Worm (Caenorhabditis elegans) whole organism, early embryonic: ENCODE data around the gene unc-24.
A peak's percentile ranks its signal among the peaks of the same experiment; 100 is the strongest.

Experiments
- B0310.2 ChIP-seq: sonication (generic microtip); optimal IDR thresholded peaks from 2 replicates; lab custom pipeline; 2016; ENCODE audit warnings: mild to moderate bottlenecking, missing genetic modification characterization, missing compliant biosample characterization
- F13C5.2 ChIP-seq: sonication (generic microtip); optimal IDR thresholded peaks from 2 replicates; lab custom pipeline; 2017; ENCODE audit warnings: mild to moderate bottlenecking, missing genetic modification characterization, inconsistent platforms, missing compliant biosample characterization
- aly-1 ChIP-seq: sonication (generic microtip); optimal IDR thresholded peaks from 2 replicates; lab custom pipeline; 2016; ENCODE audit warnings: missing genetic modification characterization, missing compliant biosample characterization
- ama-1 ChIP-seq: fragments of 150-350 bp; optimal IDR thresholded peaks from 2 replicates; lab custom pipeline; 2014
- ceh-13 ChIP-seq: fragments of 200-800 bp; sonication (Bioruptor generic); optimal IDR thresholded peaks from 2 replicates; lab custom pipeline; 2018; ENCODE audit warnings: mild to moderate bottlenecking, missing genetic modification characterization, missing compliant biosample characterization
- ceh-36 ChIP-seq: sonication (generic microtip); optimal IDR thresholded peaks from 2 replicates; lab custom pipeline; 2016; ENCODE audit warnings: missing genetic modification characterization, inconsistent platforms, missing compliant biosample characterization
- ets-7 ChIP-seq: sonication (generic microtip); optimal IDR thresholded peaks from 2 replicates; lab custom pipeline; 2016; ENCODE audit warnings: missing genotype, missing genetic modification characterization, missing compliant biosample characterization
- flt-1 ChIP-seq: fragments of 200-800 bp; sonication (Bioruptor generic); IDR thresholded peaks from 2 replicates; pipeline ENCODE4 v1.3.6; 2022; ENCODE audit warnings: missing genetic modification characterization, missing compliant biosample characterization
- hmbx-1 ChIP-seq: sonication (generic microtip); optimal IDR thresholded peaks from 2 replicates; lab custom pipeline; 2016; ENCODE audit warnings: mild to moderate bottlenecking, missing genetic modification characterization, missing compliant biosample characterization
- hmg-4 ChIP-seq: fragments of 200-800 bp; sonication (Bioruptor generic); optimal IDR thresholded peaks from 2 replicates; lab custom pipeline; 2018; ENCODE audit warnings: mild to moderate bottlenecking, missing genetic modification characterization, missing compliant biosample characterization
- hnd-1 ChIP-seq: sonication (generic microtip); optimal IDR thresholded peaks from 2 replicates; lab custom pipeline; 2016; ENCODE audit warnings: missing genetic modification characterization, missing compliant biosample characterization
- pes-1 ChIP-seq: fragments of 200-800 bp; sonication (Bioruptor generic); IDR thresholded peaks from 2 replicates; pipeline ENCODE4 v1.3.6; 2022; ENCODE audit warnings: missing genetic modification reagents, missing genetic modification characterization, missing compliant biosample characterization
- scrt-1 ChIP-seq: fragments of 200-800 bp; sonication (Bioruptor generic); IDR thresholded peaks from 2 replicates; pipeline ENCODE4 v1.3.6; 2022; ENCODE audit warnings: missing genetic modification characterization, missing compliant biosample characterization
- sea-1 ChIP-seq: fragments of 200-800 bp; sonication (Bioruptor generic); conservative IDR thresholded peaks from 2 replicates; pipeline ENCODE4 v1.3.6; 2022; ENCODE audit warnings: missing genetic modification characterization, missing compliant biosample characterization
- tbx-11 ChIP-seq: fragments of 200-800 bp; sonication (Bioruptor generic); IDR thresholded peaks from 2 replicates; pipeline ENCODE4 v1.3.6; 2022; ENCODE audit warnings: missing genetic modification characterization, missing compliant biosample characterization
- tbx-37 ChIP-seq: fragments of 200-800 bp; sonication (Bioruptor generic); conservative IDR thresholded peaks from 2 replicates; pipeline ENCODE4 v1.3.6; 2022; ENCODE audit warnings: missing genetic modification reagents, missing genetic modification characterization, missing compliant biosample characterization
- tra-4 ChIP-seq: sonication (generic microtip); optimal IDR thresholded peaks from 2 replicates; lab custom pipeline; 2017; ENCODE audit warnings: missing genetic modification characterization, missing compliant biosample characterization

unc-24 gene

ce11 chrIV:8006161-8006560 is 26.5 kb downstream of the unc-24 start:
- TF ChIP-seq hmbx-1 (tag; lab: Kevin White, UChicago) = no peak
- TF ChIP-seq tra-4 = no peak
- no peak for TF ChIP-seq scrt-1 (GFP tag; lab: Robert Waterston, UW)
- TF ChIP-seq ama-1 (lab: Kevin White, UChicago) = no peak
- TF ChIP-seq ets-7 (tag; lab: Kevin White, UChicago) = no peak
- no peak for TF ChIP-seq pes-1 (GFP tag; lab: Robert Waterston, UW)
- TF ChIP-seq F13C5.2 (tag; lab: Kevin White, UChicago) = no peak
- no peak for TF ChIP-seq ceh-13 (GFP tag; lab: Kevin White, UChicago)
- no peak for TF ChIP-seq sea-1 (GFP tag; lab: Robert Waterston, UW)
- no peak for TF ChIP-seq aly-1
- TF ChIP-seq tbx-37 = no peak
- no peak for TF ChIP-seq B0310.2 (tag; lab: Kevin White, UChicago)
- no peak for TF ChIP-seq ceh-36
- TF ChIP-seq hnd-1 (tag; lab: Kevin White, UChicago) = no peak
- TF ChIP-seq flt-1 (GFP tag; lab: Robert Waterston, UW) = no peak
- no peak for TF ChIP-seq hmg-4 (GFP tag; lab: Kevin White, UChicago)

- TF ChIP-seq ceh-36 (no peak), hmbx-1 (tag; lab: Kevin White, UChicago) (no peak), B0310.2 (tag; lab: Kevin White, UChicago) (no peak), hnd-1 (tag; lab: Kevin White, UChicago) (no peak), ama-1 (lab: Kevin White, UChicago) (no peak), tbx-11 (GFP tag; lab: Robert Waterston, UW) (no peak), scrt-1 (GFP tag; lab: Robert Waterston, UW) (no peak)
Observed at ce11 chrIV:8007549-8007948, 27.9 kb downstream of the unc-24 start.

- TF ChIP-seq tbx-11 (GFP tag; lab: Robert Waterston, UW) (0 out of 2 replicates have a peak, but pooled peaks have one; percentile 6), F13C5.2 (tag; lab: Kevin White, UChicago) (peak; percentile 2), hmbx-1 (tag; lab: Kevin White, UChicago) (no peak), scrt-1 (GFP tag; lab: Robert Waterston, UW) (0 out of 2 replicates have a peak, but pooled peaks have one; percentile 6), hmg-4 (GFP tag; lab: Kevin White, UChicago) (peak; percentile 73), ceh-13 (GFP tag; lab: Kevin White, UChicago) (no peak)
Observed at ce11 chrIV:8008137-8008536, 28.5 kb downstream of the unc-24 start.

ce11 chrIV:8009374-8009773 is 29.7 kb downstream of the unc-24 start:
- no peak for TF ChIP-seq ama-1 (lab: Kevin White, UChicago)
- TF ChIP-seq hmg-4 (GFP tag; lab: Kevin White, UChicago) = peak; percentile 45

ce11 chrIV:8010521-8010920 is 30.9 kb downstream of the unc-24 start:
- TF ChIP-seq sea-1 (GFP tag; lab: Robert Waterston, UW) = no peak
- TF ChIP-seq ceh-13 (GFP tag; lab: Kevin White, UChicago) = no peak
- TF ChIP-seq hmg-4 (GFP tag; lab: Kevin White, UChicago) = no peak
- no peak for TF ChIP-seq ets-7 (tag; lab: Kevin White, UChicago)

ce11 chrIV:8012330-8012729 is 32.7 kb downstream of the unc-24 start, which contains the start of gene Y42H9B.3:
Gene Y42H9B.3, minus strand, starts transcription at chrIV:8012430.
- no peak for TF ChIP-seq tbx-37
- TF ChIP-seq F13C5.2 (tag; lab: Kevin White, UChicago) = no peak
- TF ChIP-seq hmg-4 (GFP tag; lab: Kevin White, UChicago) = no peak
- no peak for TF ChIP-seq ama-1 (lab: Kevin White, UChicago)
- TF ChIP-seq hnd-1 (tag; lab: Kevin White, UChicago) = no peak
- TF ChIP-seq tbx-11 (GFP tag; lab: Robert Waterston, UW) = no peak
- no peak for TF ChIP-seq B0310.2 (tag; lab: Kevin White, UChicago)
- no peak for TF ChIP-seq ceh-13 (GFP tag; lab: Kevin White, UChicago)
- no peak for TF ChIP-seq aly-1
- no peak for TF ChIP-seq tra-4
- TF ChIP-seq ets-7 (tag; lab: Kevin White, UChicago) = no peak
- no peak for TF ChIP-seq sea-1 (GFP tag; lab: Robert Waterston, UW)
- no peak for TF ChIP-seq hmbx-1 (tag; lab: Kevin White, UChicago)
- TF ChIP-seq scrt-1 (GFP tag; lab: Robert Waterston, UW) = no peak
- no peak for TF ChIP-seq ceh-36
- TF ChIP-seq flt-1 (GFP tag; lab: Robert Waterston, UW) = no peak
- no peak for TF ChIP-seq pes-1 (GFP tag; lab: Robert Waterston, UW)

ce11 chrIV:8013849-8014248 is 34.2 kb downstream of the unc-24 start, which contains the start of gene C26B2.8:
Gene C26B2.8, plus strand, starts transcription at chrIV:8014149.
- TF ChIP-seq hmbx-1 (tag; lab: Kevin White, UChicago) (no peak), ceh-36 (no peak), F13C5.2 (tag; lab: Kevin White, UChicago) (no peak), flt-1 (GFP tag; lab: Robert Waterston, UW) (no peak), tbx-11 (GFP tag; lab: Robert Waterston, UW) (no peak), ceh-13 (GFP tag; lab: Kevin White, UChicago) (no peak), tra-4 (no peak)

ce11 chrIV:8015726-8016312 is 36.1 kb downstream of the unc-24 start, which contains the start of gene C26B2.7:
Gene C26B2.7, plus strand, starts transcription at chrIV:8016274.
- TF ChIP-seq ets-7 (tag; lab: Kevin White, UChicago) (peak; percentile 66), scrt-1 (GFP tag; lab: Robert Waterston, UW) (peak; percentile 54; the same call in 1 of the 2 replicates), tbx-37 (peak; percentile 43; the same call in 1 of the 2 replicates), pes-1 (GFP tag; lab: Robert Waterston, UW) (peak; percentile 80), sea-1 (GFP tag; lab: Robert Waterston, UW) (0 out of 2 replicates have a peak, but pooled peaks have one; percentile 22)
